Fruit fly (Drosophila melanogaster) whole organism, wandering third instar larva: ENCODE measurements around the gene Ptx1.

ENCODE experiments used
- Abd-B ChIP-seq: fragments of >200 bp; optimal IDR thresholded peaks from 2 replicates; lab custom pipeline; 2017; ENCODE audit warnings: missing biosample characterization, missing genetic modification characterization
- CG9705 ChIP-seq: fragments of 200-800 bp; sonication (Bioruptor generic); optimal IDR thresholded peaks from 2 replicates; lab custom pipeline; 2018; ENCODE audit warnings: missing biosample characterization, mild to moderate bottlenecking, missing genetic modification characterization
- Dfd ChIP-seq: fragments of >200 bp; optimal IDR thresholded peaks from 2 replicates; lab custom pipeline; 2017; ENCODE audit warnings: missing biosample characterization, missing genetic modification characterization
- Dif ChIP-seq: fragments of 200-275, 200-300 bp; sonication (Bioruptor generic); optimal IDR thresholded peaks from 2 replicates; lab custom pipeline; 2018; ENCODE audit warnings: missing biosample characterization, missing genetic modification characterization; ENCODE audit not compliant: partially characterized antibody
- Hr78 ChIP-seq: fragments of >200 bp; optimal IDR thresholded peaks from 2 replicates; lab custom pipeline; 2017; ENCODE audit warnings: missing biosample characterization, missing genetic modification characterization
- Hr83 ChIP-seq: fragments of 200-300 bp; sonication (Bioruptor generic); optimal IDR thresholded peaks from 2 replicates; lab custom pipeline; 2016; ENCODE audit warnings: missing biosample characterization, mild to moderate bottlenecking, missing genetic modification characterization, moderate library complexity; ENCODE audit not compliant: poor library complexity, severe bottlenecking
- Jra ChIP-seq: sonication (Bioruptor generic); optimal IDR thresholded peaks from 2 replicates; lab custom pipeline; 2016; ENCODE audit warnings: missing biosample characterization, missing genetic modification characterization
- Mio ChIP-seq: sonication (Bioruptor generic); optimal IDR thresholded peaks from 2 replicates; lab custom pipeline; 2016; ENCODE audit warnings: missing biosample characterization, missing genetic modification characterization
- Myc ChIP-seq: fragments of >200 bp; optimal IDR thresholded peaks from 2 replicates; lab custom pipeline; 2017
- N ChIP-seq: fragments of >200 bp; optimal IDR thresholded peaks from 2 replicates; lab custom pipeline; 2018; ENCODE audit warnings: missing biosample characterization, missing external identifiers, missing genetic modification characterization
- OdsH ChIP-seq: fragments of 200-800 bp; sonication (Bioruptor generic); optimal IDR thresholded peaks from 2 replicates; lab custom pipeline; 2016; ENCODE audit warnings: missing biosample characterization, mild to moderate bottlenecking, missing genetic modification characterization
- Rel ChIP-seq, 2 experiments: fragments of 200-800 bp; sonication (Bioruptor generic) in 1 of 2; optimal IDR thresholded peaks; 2 replicates in 1 of 2; 3 replicates in 1 of 2; lab custom pipeline; 2016 to 2019; ENCODE audit warnings: mild to moderate bottlenecking in 2 of 2, missing biosample characterization in 2 of 2, missing genetic modification characterization in 2 of 2, moderate library complexity in 1 of 2
- Sp1 ChIP-seq: fragments of 200-800 bp; sonication (Bioruptor generic); optimal IDR thresholded peaks from 3 replicates; lab custom pipeline; 2019; ENCODE audit warnings: missing biosample characterization, mild to moderate bottlenecking, missing genetic modification characterization, moderate library complexity
- Vsx2 ChIP-seq: fragments of 200-300, 225-300 bp; sonication (Bioruptor generic); optimal IDR thresholded peaks from 2 replicates; lab custom pipeline; 2018; ENCODE audit warnings: missing biosample characterization, missing genetic modification characterization; ENCODE audit not compliant: partially characterized antibody
- br ChIP-seq: fragments of 200-800 bp; sonication (Bioruptor generic); optimal IDR thresholded peaks from 2 replicates; lab custom pipeline; 2016; ENCODE audit warnings: missing biosample characterization, missing genetic modification characterization
- brk ChIP-seq: fragments of 200-800 bp; sonication (Bioruptor generic); optimal IDR thresholded peaks from 2 replicates; lab custom pipeline; 2016; ENCODE audit warnings: missing biosample characterization, mild to moderate bottlenecking, missing genetic modification characterization
- dl ChIP-seq, 2 experiments: fragments of 175-275, 200-275 bp in 1 of 2; fragments of 200-275 bp in 1 of 2; sonication (Bioruptor generic); optimal IDR thresholded peaks; lab custom pipeline; 2018; ENCODE audit warnings: mild to moderate bottlenecking in 2 of 2, missing biosample characterization in 2 of 2, missing genetic modification characterization in 2 of 2, moderate library complexity in 2 of 2; ENCODE audit not compliant: partially characterized antibody in 2 of 2, insufficient read depth in 1 of 2
- dmrt93B ChIP-seq: fragments of 200-800 bp; sonication (Bioruptor generic); optimal IDR thresholded peaks from 2 replicates; lab custom pipeline; 2018; ENCODE audit warnings: missing biosample characterization, mild to moderate bottlenecking, missing genetic modification characterization
- dsf ChIP-seq: sonication (Bioruptor generic); optimal IDR thresholded peaks from 2 replicates; lab custom pipeline; 2016; ENCODE audit warnings: missing biosample characterization, missing genetic modification characterization, borderline replicate concordance
- ey ChIP-seq: fragments of 200-800 bp; sonication (Bioruptor generic); optimal IDR thresholded peaks from 2 replicates; lab custom pipeline; 2016; ENCODE audit warnings: missing biosample characterization, missing genetic modification characterization
- fru ChIP-seq: fragments of 200-800 bp; sonication (Bioruptor generic); optimal IDR thresholded peaks from 3 replicates; lab custom pipeline; 2016; ENCODE audit warnings: missing biosample characterization, mild to moderate bottlenecking, missing genetic modification characterization
- h ChIP-seq: fragments of 200-800 bp; sonication (Bioruptor generic); optimal IDR thresholded peaks from 3 replicates; lab custom pipeline; 2016; ENCODE audit warnings: missing biosample characterization, mild to moderate bottlenecking, missing genetic modification characterization
- jim ChIP-seq: fragments of 175-275, 200-325 bp; sonication (Bioruptor generic); optimal IDR thresholded peaks from 2 replicates; lab custom pipeline; 2016; ENCODE audit warnings: missing biosample characterization, mild to moderate bottlenecking, missing genetic modification characterization
- lola ChIP-seq: fragments of >200 bp; optimal IDR thresholded peaks from 2 replicates; lab custom pipeline; 2017; ENCODE audit warnings: missing biosample characterization, missing genetic modification characterization
- rgr ChIP-seq: fragments of 200-800 bp; sonication (Bioruptor generic); optimal IDR thresholded peaks from 3 replicates; lab custom pipeline; 2016; ENCODE audit warnings: missing biosample characterization, mild to moderate bottlenecking, missing genetic modification characterization
- sage ChIP-seq: fragments of 200-800 bp; sonication (Bioruptor generic); optimal IDR thresholded peaks from 2 replicates; lab custom pipeline; 2016; ENCODE audit warnings: missing biosample characterization, mild to moderate bottlenecking, missing genetic modification characterization
- sv ChIP-seq: fragments of 200-800 bp; sonication (Bioruptor generic); optimal IDR thresholded peaks from 3 replicates; lab custom pipeline; 2016; ENCODE audit warnings: missing biosample characterization, missing genetic modification characterization
- tai ChIP-seq: sonication (Bioruptor generic); optimal IDR thresholded peaks from 2 replicates; lab custom pipeline; 2016; ENCODE audit warnings: missing biosample characterization, missing genetic modification characterization
- usp ChIP-seq: fragments of >200 bp; optimal IDR thresholded peaks from 2 replicates; lab custom pipeline; 2017; ENCODE audit warnings: missing biosample characterization, missing genetic modification characterization
- woc ChIP-seq: sonication (Bioruptor generic); optimal IDR thresholded peaks from 2 replicates; lab custom pipeline; 2016; ENCODE audit warnings: missing biosample characterization, mild to moderate bottlenecking, missing genetic modification characterization

Ptx1 gene

DNA sequence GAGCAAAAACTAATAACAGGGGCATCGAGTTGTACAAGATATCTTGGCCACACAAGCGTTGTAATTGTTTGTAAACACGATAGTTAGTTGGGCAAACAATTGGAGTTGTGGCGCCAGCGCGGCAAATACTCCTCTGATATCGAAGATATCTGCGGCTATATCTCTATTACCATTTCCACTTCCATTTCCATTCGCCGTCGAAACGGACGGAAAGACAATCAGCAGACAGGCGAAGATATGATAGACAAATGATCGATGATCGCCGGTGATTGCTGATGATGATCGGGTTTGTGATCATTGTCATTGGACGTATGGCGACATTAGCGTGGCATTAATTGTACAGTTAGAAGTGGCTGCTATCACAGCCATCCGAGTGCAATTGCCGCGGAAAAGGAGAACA, 12.9 kb downstream of the Ptx1 start:
- TF ChIP-seq Hr78 (no peak), CG9705 (GFP tag; lab: Kevin White, UChicago) (no peak), OdsH (no peak), br (GFP tag; lab: Kevin White, UChicago) (no peak), Dfd (GFP tag; lab: Kevin White, UChicago) (no peak), Hr83 (no peak), N (no peak), Vsx2 (GFP tag; lab: Kevin White, UChicago) (no peak)

DNA sequence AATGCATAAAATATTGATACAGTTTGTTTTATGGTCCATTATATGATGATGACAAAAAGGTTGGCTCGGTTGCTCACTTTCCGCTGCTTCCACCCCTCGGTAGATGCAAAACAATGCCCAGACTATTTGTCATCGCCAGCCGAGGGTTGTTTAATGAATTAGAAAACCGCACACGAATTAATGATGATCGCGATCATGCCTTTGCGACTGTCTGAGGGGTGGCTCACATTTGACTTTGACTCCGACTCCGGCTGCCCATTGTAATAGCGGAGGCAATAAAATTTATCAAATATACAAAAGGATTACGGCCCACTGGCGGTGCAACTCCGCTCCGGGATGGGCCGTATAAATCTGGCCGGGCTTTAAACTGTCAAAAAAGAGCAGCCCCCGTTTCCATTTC, 13.5 kb downstream of the Ptx1 start:
- no peak for TF ChIP-seq usp (GFP tag; lab: Kevin White, UChicago)
- no peak for TF ChIP-seq Rel (GFP tag; optimal IDR thresholded peaks at IDR 0.05; lab: Kevin White, UChicago)
- TF ChIP-seq Rel (tag; optimal IDR thresholded peaks at IDR 0.05; lab: Kevin White, UChicago) = peak; percentile 14

DNA sequence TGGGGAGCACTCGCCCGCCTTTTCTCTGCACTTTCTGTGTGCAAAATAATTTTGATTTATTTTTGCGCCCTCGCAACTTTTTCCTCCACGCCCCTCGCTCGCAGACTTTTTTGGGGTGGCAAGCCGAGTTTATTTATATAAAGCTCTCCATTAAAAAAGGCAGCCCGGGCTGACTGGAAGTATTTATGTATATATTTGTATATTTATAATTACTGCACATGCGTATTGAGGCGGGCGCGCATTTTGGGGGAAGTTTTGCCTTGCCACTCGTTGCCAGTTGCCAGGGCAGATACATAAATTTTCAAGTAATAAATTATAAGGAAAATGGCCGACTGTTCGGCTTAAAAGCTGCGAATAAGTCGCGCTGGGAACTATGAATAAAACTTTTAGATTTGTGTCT, 16.1 kb downstream of the Ptx1 start:
- TF ChIP-seq Myc (no peak), dl (GFP tag; optimal IDR thresholded peaks at IDR 0.05; lab: Kevin White, UChicago; ENCODE audit: insufficient read depth in 1 of 2, partially characterized antibody in 2 of 2) (no peak), usp (GFP tag; lab: Kevin White, UChicago) (no peak), Sp1 (GFP tag; lab: Kevin White, UChicago) (no peak), tai (GFP tag; lab: Kevin White, UChicago) (no peak), sage (GFP tag; lab: Kevin White, UChicago) (no peak), rgr (GFP tag; lab: Kevin White, UChicago) (no peak), brk (GFP tag; lab: Kevin White, UChicago) (no peak), br (GFP tag; lab: Kevin White, UChicago) (no peak)

DNA sequence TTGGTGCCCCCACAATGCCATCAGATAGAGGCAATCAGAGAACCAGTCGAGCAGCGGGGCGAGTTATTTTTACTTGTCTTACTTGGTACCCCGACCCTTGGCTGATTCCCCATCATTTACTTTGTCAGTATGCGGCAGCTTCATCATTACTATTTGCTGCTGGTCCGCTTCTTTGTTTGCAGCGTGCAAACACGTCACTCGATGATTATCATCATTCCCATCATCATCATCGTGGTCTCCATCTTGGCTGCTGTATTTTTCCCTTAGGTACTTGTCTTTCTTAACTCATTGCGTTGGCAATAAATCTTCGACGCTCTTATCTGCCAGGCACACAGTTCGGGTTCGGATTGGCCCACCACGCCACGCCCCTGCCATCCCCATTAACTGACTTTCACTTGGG, 19.5 kb downstream of the Ptx1 start:
- no peak for TF ChIP-seq woc (GFP tag; lab: Kevin White, UChicago)
- TF ChIP-seq Hr83 = peak; percentile 19
- TF ChIP-seq dl (GFP tag; optimal IDR thresholded peaks at IDR 0.05; lab: Kevin White, UChicago; ENCODE audit: insufficient read depth in 1 of 2, partially characterized antibody in 2 of 2) = no peak

DNA sequence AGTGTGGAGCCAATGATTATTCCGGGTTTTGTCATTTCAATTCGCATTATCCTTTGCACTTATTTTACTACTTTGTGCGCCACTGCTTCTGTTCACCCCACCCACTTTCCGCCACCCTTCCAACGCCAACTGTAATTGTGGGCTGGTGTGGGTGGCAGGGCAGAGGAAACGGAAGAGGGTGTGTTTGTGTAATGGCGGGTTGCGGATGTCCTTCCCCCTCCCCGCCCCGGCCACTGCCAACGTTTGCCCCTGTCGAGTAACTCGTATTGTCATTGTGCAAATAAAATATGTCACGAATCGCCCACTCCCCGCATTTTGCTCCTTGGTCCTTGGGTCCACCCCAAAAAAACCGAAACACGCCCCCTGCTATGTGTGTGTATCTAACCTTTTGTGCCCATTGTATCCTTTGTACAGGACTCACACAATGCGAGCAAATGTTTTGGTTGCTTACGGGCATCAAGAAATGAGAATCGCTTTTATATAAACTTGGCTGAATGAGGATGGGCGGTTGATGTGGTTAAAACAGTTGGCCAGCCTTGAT, 21.4 kb downstream of the Ptx1 start:
- TF ChIP-seq Abd-B (GFP tag; lab: Kevin White, UChicago) = no peak
- TF ChIP-seq lola = no peak
- no peak for TF ChIP-seq h (GFP tag; lab: Kevin White, UChicago)
- TF ChIP-seq N = no peak
- no peak for TF ChIP-seq br (GFP tag; lab: Kevin White, UChicago)
- no peak for TF ChIP-seq dsf
- no peak for TF ChIP-seq sage (GFP tag; lab: Kevin White, UChicago)
- no peak for TF ChIP-seq woc (GFP tag; lab: Kevin White, UChicago)
- TF ChIP-seq Dif (GFP tag; lab: Kevin White, UChicago) = no peak
- no peak for TF ChIP-seq sv
- TF ChIP-seq Mio (GFP tag; lab: Kevin White, UChicago) = no peak
- TF ChIP-seq jim (GFP tag; lab: Kevin White, UChicago) = no peak
- TF ChIP-seq Vsx2 (GFP tag; lab: Kevin White, UChicago) = no peak
- TF ChIP-seq rgr (GFP tag; lab: Kevin White, UChicago) = no peak
- no peak for TF ChIP-seq Dfd (GFP tag; lab: Kevin White, UChicago)
- TF ChIP-seq Jra (GFP tag; lab: Kevin White, UChicago) = no peak
- no peak for TF ChIP-seq brk (GFP tag; lab: Kevin White, UChicago)
- TF ChIP-seq fru (GFP tag; lab: Kevin White, UChicago) = no peak
- no peak for TF ChIP-seq ey (GFP tag; lab: Kevin White, UChicago)
- TF ChIP-seq Myc = no peak

DNA sequence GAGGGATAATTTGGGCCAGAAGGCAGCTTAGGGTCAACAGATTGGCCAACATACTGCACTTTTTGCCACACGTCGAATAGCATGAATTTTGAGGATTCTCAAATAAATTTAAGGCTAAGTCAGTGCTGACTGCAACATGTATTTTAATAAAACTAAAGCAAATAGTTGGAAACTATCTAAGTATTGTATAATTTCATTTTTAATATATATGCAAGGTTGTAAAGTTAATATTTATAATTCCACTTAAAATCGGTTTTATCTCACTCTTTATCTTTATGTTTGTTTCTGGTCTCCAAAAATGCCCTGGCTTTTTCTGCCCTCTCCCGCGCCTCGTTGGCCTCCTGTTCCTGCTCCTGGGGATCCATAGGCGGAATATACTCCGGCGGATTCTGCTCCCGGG, 23.9 kb downstream of the Ptx1 start, which contains the start of gene CG15549:
TSS of gene CG15549 (minus strand) at position 101 of the 400 bp plus-strand sequence.
- TF ChIP-seq dsf (no peak), Vsx2 (GFP tag; lab: Kevin White, UChicago) (no peak), Dif (GFP tag; lab: Kevin White, UChicago) (no peak), Rel (GFP tag; optimal IDR thresholded peaks at IDR 0.05; lab: Kevin White, UChicago) (no peak), Rel (tag; optimal IDR thresholded peaks at IDR 0.05; lab: Kevin White, UChicago) (no peak), Myc (no peak), Abd-B (GFP tag; lab: Kevin White, UChicago) (no peak), dmrt93B (GFP tag; lab: Kevin White, UChicago) (no peak), h (GFP tag; lab: Kevin White, UChicago) (no peak), br (GFP tag; lab: Kevin White, UChicago) (no peak), brk (GFP tag; lab: Kevin White, UChicago) (no peak), fru (GFP tag; lab: Kevin White, UChicago) (no peak), ey (GFP tag; lab: Kevin White, UChicago) (no peak), rgr (GFP tag; lab: Kevin White, UChicago) (no peak), Dfd (GFP tag; lab: Kevin White, UChicago) (no peak), usp (GFP tag; lab: Kevin White, UChicago) (no peak), sage (GFP tag; lab: Kevin White, UChicago) (no peak), CG9705 (GFP tag; lab: Kevin White, UChicago) (no peak), woc (GFP tag; lab: Kevin White, UChicago) (no peak)
- TF ChIP-seq, all 38 proteins: peak for 0
